Worm (Caenorhabditis elegans) whole organism, midembryonic: Measurements from ENCODE around the gene srg-24.

Source experiments
- T22C8.4 ChIP-seq: fragments of 200-800 bp; sonication (Bioruptor generic); IDR thresholded peaks from 2 replicates; pipeline ENCODE4 v1.3.6; 2022; ENCODE audit warnings: missing genetic modification characterization, missing compliant biosample characterization
- cog-1 ChIP-seq: sonication (generic microtip); optimal IDR thresholded peaks from 2 replicates; lab custom pipeline; 2016; ENCODE audit warnings: missing genetic modification characterization, missing compliant biosample characterization
- flt-1 ChIP-seq: fragments of 200-800 bp; sonication (Bioruptor generic); IDR thresholded peaks from 2 replicates; pipeline ENCODE4 v1.3.6; 2022; ENCODE audit warnings: missing genetic modification characterization, missing compliant biosample characterization
- klf-2 ChIP-seq: fragments of 200-800 bp; sonication (Bioruptor generic); conservative IDR thresholded peaks from 2 replicates; pipeline ENCODE4 v1.3.6; 2022; ENCODE audit warnings: missing genetic modification reagents, missing genetic modification characterization, missing compliant biosample characterization
- med-1 ChIP-seq: sonication (generic microtip); optimal IDR thresholded peaks from 2 replicates; lab custom pipeline; 2017; ENCODE audit warnings: missing genetic modification characterization, mild to moderate bottlenecking, missing compliant biosample characterization, antibody characterized with exemption, missing genetic modification reagents; ENCODE audit not compliant: insufficient read depth
- ref-1 ChIP-seq: fragments of 200-800 bp; sonication (Bioruptor generic); conservative IDR thresholded peaks from 2 replicates; pipeline ENCODE4 v1.3.6; 2022; ENCODE audit warnings: missing genetic modification reagents, missing genetic modification characterization, missing compliant biosample characterization
- tab-1 ChIP-seq: fragments of 200-800 bp; sonication (Bioruptor generic); IDR thresholded peaks from 2 replicates; pipeline ENCODE4 v1.3.6; 2022; ENCODE audit warnings: missing genetic modification characterization, missing compliant biosample characterization
- ztf-23 ChIP-seq: fragments of 200-800 bp; sonication (Bioruptor generic); IDR thresholded peaks from 2 replicates; pipeline ENCODE4 v1.3.6; 2022; ENCODE audit warnings: missing genetic modification reagents, missing genetic modification characterization, missing compliant biosample characterization
- ztf-29 ChIP-seq: fragments of 200-800 bp; sonication (Bioruptor generic); IDR thresholded peaks from 2 replicates; pipeline ENCODE4 v1.3.6; 2022; ENCODE audit warnings: missing genetic modification reagents, missing genetic modification characterization, missing compliant biosample characterization

The srg-24 gene

ce11 chrII:3076915-3077314, 23.5 kb downstream of the srg-24 start, which contains the start of gene Y25C1A.8:
Y25C1A.8 (minus strand) TSS chrII:3076959.
- TF ChIP-seq flt-1 (GFP tag; lab: Robert Waterston, UW) (peak; percentile 64; the same call in 1 of the 2 replicates), ztf-23 (GFP tag; lab: Robert Waterston, UW) (peak; percentile 63), ztf-29 (GFP tag; lab: Robert Waterston, UW) (no peak), tab-1 (no peak), ref-1 (GFP tag; lab: Robert Waterston, UW) (no peak), cog-1 (peak; percentile 57), T22C8.4 (no peak), klf-2 (no peak), med-1 (no peak)

ce11 chrII:3071012-3071749, 29.3 kb downstream of the srg-24 start, which contains the start of gene Y25C1A.7:
Y25C1A.7 (minus strand) TSS chrII:3071062.
- TF ChIP-seq klf-2: no peak
- no peak for TF ChIP-seq ref-1 (GFP tag; lab: Robert Waterston, UW)
- no peak for TF ChIP-seq med-1
- no peak for TF ChIP-seq tab-1
- TF ChIP-seq ztf-29 (GFP tag; lab: Robert Waterston, UW): peak; percentile 13; the same call in 1 of the 2 replicates
- TF ChIP-seq T22C8.4: 0 out of 2 replicates have a peak, but pooled peaks have one; percentile 15
- no peak for TF ChIP-seq flt-1 (GFP tag; lab: Robert Waterston, UW)
- no peak for TF ChIP-seq ztf-23 (GFP tag; lab: Robert Waterston, UW)
- TF ChIP-seq cog-1: no peak

- TF ChIP-seq T22C8.4: peak; percentile 89
- TF ChIP-seq med-1: no peak
- no peak for TF ChIP-seq tab-1
- no peak for TF ChIP-seq ztf-29 (GFP tag; lab: Robert Waterston, UW)
- TF ChIP-seq cog-1: no peak
- no peak for TF ChIP-seq flt-1 (GFP tag; lab: Robert Waterston, UW)
- TF ChIP-seq ztf-23 (GFP tag; lab: Robert Waterston, UW): no peak
These were observed 30.3 kb downstream of the srg-24 start for ce11 chrII:3070182-3070581.

ce11 chrII:3068646-3069045, 31.8 kb downstream of the srg-24 start:
- TF ChIP-seq T22C8.4 (peak; percentile 21; the same call in 1 of the 2 replicates), med-1 (no peak)

ce11 chrII:3067896-3068295, 32.5 kb downstream of the srg-24 start:
- TF ChIP-seq cog-1 (no peak), T22C8.4 (peak; percentile 89)

- no peak for TF ChIP-seq ztf-29 (GFP tag; lab: Robert Waterston, UW)
- no peak for TF ChIP-seq ref-1 (GFP tag; lab: Robert Waterston, UW)
- TF ChIP-seq med-1: no peak
- TF ChIP-seq T22C8.4: peak; percentile 67; the same call in 1 of the 2 replicates
- TF ChIP-seq tab-1: no peak
- TF ChIP-seq cog-1: no peak
These were observed 33.0 kb downstream of the srg-24 start for ce11 chrII:3067447-3067846.

- TF ChIP-seq med-1: no peak
- 0 out of 2 replicates have a peak, but pooled peaks have one; percentile 50 for TF ChIP-seq T22C8.4
- no peak for TF ChIP-seq ref-1 (GFP tag; lab: Robert Waterston, UW)
These were observed 34.0 kb downstream of the srg-24 start for ce11 chrII:3066401-3066800.

ce11 chrII:3065086-3065485, 35.4 kb downstream of the srg-24 start:
- no peak for TF ChIP-seq cog-1
- TF ChIP-seq T22C8.4: no peak
- TF ChIP-seq med-1: no peak
- no peak for TF ChIP-seq flt-1 (GFP tag; lab: Robert Waterston, UW)
- no peak for TF ChIP-seq ztf-29 (GFP tag; lab: Robert Waterston, UW)
- no peak for TF ChIP-seq klf-2
- no peak for TF ChIP-seq ref-1 (GFP tag; lab: Robert Waterston, UW)
- TF ChIP-seq ztf-23 (GFP tag; lab: Robert Waterston, UW): no peak
- no peak for TF ChIP-seq tab-1

ce11 chrII:3064631-3065030, 35.8 kb downstream of the srg-24 start:
- TF ChIP-seq T22C8.4: peak; percentile 75
- TF ChIP-seq klf-2: no peak

ce11 chrII:3063984-3064383, 36.5 kb downstream of the srg-24 start:
- TF ChIP-seq klf-2 (no peak), T22C8.4 (peak; percentile 93)

ce11 chrII:3063366-3063765, 37.1 kb downstream of the srg-24 start:
- TF ChIP-seq med-1: no peak
- TF ChIP-seq ref-1 (GFP tag; lab: Robert Waterston, UW): no peak
- no peak for TF ChIP-seq klf-2
- TF ChIP-seq ztf-29 (GFP tag; lab: Robert Waterston, UW): no peak
- no peak for TF ChIP-seq flt-1 (GFP tag; lab: Robert Waterston, UW)
- TF ChIP-seq T22C8.4: peak; percentile 88

ce11 chrII:3062876-3063275, 37.6 kb downstream of the srg-24 start:
- no peak for TF ChIP-seq tab-1
- no peak for TF ChIP-seq klf-2
- peak; percentile 41 for TF ChIP-seq T22C8.4
- TF ChIP-seq ztf-29 (GFP tag; lab: Robert Waterston, UW): no peak
- no peak for TF ChIP-seq flt-1 (GFP tag; lab: Robert Waterston, UW)
- no peak for TF ChIP-seq cog-1
- no peak for TF ChIP-seq med-1
- TF ChIP-seq ztf-23 (GFP tag; lab: Robert Waterston, UW): no peak
- no peak for TF ChIP-seq ref-1 (GFP tag; lab: Robert Waterston, UW)
